Worm (Caenorhabditis elegans) whole organism, late embryonic: ENCODE results near the gene ZK355.3.

Source experiments
- C38D4.7 ChIP-seq: fragments of 200-800 bp; sonication (Bioruptor generic); optimal IDR thresholded peaks from 2 replicates; lab custom pipeline; 2018; ENCODE audit warnings: mild to moderate bottlenecking, missing genetic modification characterization, moderate library complexity, missing compliant biosample characterization
- ama-1 ChIP-seq: fragments of 150-350 bp; optimal IDR thresholded peaks from 2 replicates; lab custom pipeline; 2014
- ceh-14 ChIP-seq: sonication (generic microtip); optimal IDR thresholded peaks from 2 replicates; lab custom pipeline; 2016; ENCODE audit warnings: missing genotype, missing genetic modification characterization, missing compliant biosample characterization
- elt-2 ChIP-seq: sonication (generic microtip); optimal IDR thresholded peaks from 2 replicates; lab custom pipeline; 2016; ENCODE audit warnings: missing genetic modification reagents, missing genetic modification characterization, missing compliant biosample characterization
- hlh-30 ChIP-seq: sonication (generic microtip); optimal IDR thresholded peaks from 2 replicates; lab custom pipeline; 2017; ENCODE audit warnings: antibody characterized with exemption, missing genetic modification characterization, missing compliant biosample characterization; ENCODE audit not compliant: insufficient read depth
- nhr-11 ChIP-seq: fragments of 150-350 bp; optimal IDR thresholded peaks from 2 replicates; lab custom pipeline; 2014; ENCODE audit warnings: missing biosample characterization, missing genetic modification characterization
- nhr-232 ChIP-seq: sonication (generic microtip); optimal IDR thresholded peaks from 2 replicates; lab custom pipeline; 2016; ENCODE audit warnings: missing genetic modification characterization, missing compliant biosample characterization
- pha-2 ChIP-seq: sonication (generic microtip); optimal IDR thresholded peaks from 2 replicates; lab custom pipeline; 2017; ENCODE audit warnings: mild to moderate bottlenecking, missing genetic modification characterization, missing compliant biosample characterization
- pha-4 ChIP-seq: fragments of 150-350 bp; optimal IDR thresholded peaks from 2 replicates; lab custom pipeline; 2018; ENCODE audit warnings: missing biosample characterization, missing genetic modification reagents, missing genetic modification characterization
- pqm-1 ChIP-seq: sonication (generic microtip); optimal IDR thresholded peaks from 2 replicates; lab custom pipeline; 2016; ENCODE audit warnings: missing genetic modification characterization, missing compliant biosample characterization
- sox-4 ChIP-seq: sonication (generic microtip); optimal IDR thresholded peaks from 2 replicates; lab custom pipeline; 2017; ENCODE audit warnings: mild to moderate bottlenecking, missing genetic modification characterization, inconsistent platforms, missing compliant biosample characterization
- tbx-7 ChIP-seq: sonication (generic microtip); optimal IDR thresholded peaks from 2 replicates; lab custom pipeline; 2016; ENCODE audit warnings: missing genotype, missing genetic modification characterization, missing compliant biosample characterization

ce11 chrII:2922782-2923181 is 4.7 kb downstream of the ZK355.3 start:
- TF ChIP-seq tbx-7 (tag; lab: Kevin White, UChicago) (no peak), nhr-11 (tag; lab: Kevin White, UChicago) (no peak), hlh-30 (tag; lab: Kevin White, UChicago) (no peak), ceh-14 (tag; lab: Kevin White, UChicago) (no peak), pha-4 (tag; lab: Kevin White, UChicago) (no peak), sox-4 (tag; lab: Kevin White, UChicago) (no peak), pqm-1 (no peak), C38D4.7 (no peak), nhr-232 (tag; lab: Kevin White, UChicago) (no peak), elt-2 (tag; lab: Kevin White, UChicago) (no peak), ama-1 (lab: Kevin White, UChicago) (no peak), pha-2 (tag; lab: Kevin White, UChicago) (no peak)
